Fruit fly (Drosophila melanogaster): ENCODE results near the gene HP6.

DNA sequence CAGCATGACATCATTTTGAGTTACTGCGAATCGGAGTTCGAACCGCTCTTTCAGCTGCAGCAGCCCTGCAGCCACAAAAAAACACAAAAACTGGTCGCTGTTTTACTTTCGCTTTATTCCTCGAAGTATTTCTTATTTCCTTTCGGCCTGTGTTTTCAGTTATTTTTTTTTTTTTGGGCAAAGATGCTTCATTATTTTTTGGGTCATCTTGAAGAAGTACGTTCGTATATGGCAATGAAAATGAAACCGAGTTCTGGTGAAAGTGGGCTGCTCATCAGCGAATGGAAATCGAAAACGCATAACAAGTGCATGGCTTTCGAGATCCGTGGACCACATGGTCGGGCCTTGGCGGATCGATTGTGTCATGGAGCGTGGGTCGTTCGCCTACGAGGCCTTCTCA is 10.8 kb upstream of the HP6 start:
- no peak for TF ChIP-seq Myc (optimal IDR thresholded peaks at IDR 0.05)
- no peak for TF ChIP-seq psq (optimal IDR thresholded peaks at IDR 0.05)
- no peak for TF ChIP-seq h (optimal IDR thresholded peaks at IDR 0.05)
- TF ChIP-seq insv (optimal IDR thresholded peaks at IDR 0.05) = no peak

All from Kc167 (cell line).